Worm (Caenorhabditis elegans): ENCODE measurements around the gene blos-1.

The blos-1 gene

DNA sequence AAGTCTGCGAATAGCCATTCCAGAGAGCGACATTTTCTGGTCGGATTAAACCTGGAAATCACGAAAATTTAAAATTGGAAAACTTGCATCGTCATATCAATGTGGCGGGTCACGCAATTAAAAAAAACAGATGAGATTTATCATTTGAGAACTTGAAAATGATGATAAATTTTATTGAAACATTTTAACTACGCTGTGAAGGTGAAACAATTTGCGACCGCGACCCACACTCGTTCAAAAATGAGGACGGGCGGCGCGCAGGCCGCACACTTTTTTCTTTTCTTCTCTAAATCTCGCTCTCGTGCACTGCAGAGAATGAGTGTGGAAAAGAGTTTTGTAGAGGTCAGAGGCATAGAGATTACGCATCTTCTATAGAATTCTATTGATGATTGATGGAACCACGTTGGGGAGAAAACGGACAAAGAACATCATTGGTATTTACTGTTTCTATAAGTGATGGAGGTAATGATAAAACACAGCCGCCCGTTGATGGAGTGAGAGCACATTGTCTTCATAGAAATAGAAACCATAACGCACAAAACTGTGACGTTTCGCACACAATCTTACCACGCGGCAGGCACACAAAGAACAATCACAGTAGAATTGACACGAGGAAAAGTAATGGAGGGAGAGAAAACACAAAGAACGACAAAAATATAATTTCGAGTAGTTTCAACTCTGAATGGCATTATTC, 5.0 kb upstream of the blos-1 start, which contains the start of gene cts-1 (continued):
- TF ChIP-seq hrde-1 (tag; optimal IDR thresholded peaks at IDR 0.05; ENCODE audit: borderline replicate concordance), result no peak
- peak; percentile 23 for TF ChIP-seq F49E8.2 (tag; optimal IDR thresholded peaks at IDR 0.05; ENCODE audit: insufficient read depth)
- TF ChIP-seq nfya-2 (GFP tag; IDR thresholded peaks at IDR 0.05), result no peak
- TF ChIP-seq lag-1 (GFP tag; IDR thresholded peaks at IDR 0.05), result no peak
- no peak for TF ChIP-seq mes-4 (tag; optimal IDR thresholded peaks at IDR 0.05)
- TF ChIP-seq gei-17 (GFP tag; optimal IDR thresholded peaks at IDR 0.05), result no peak
- no peak for TF ChIP-seq T26A5.8 (tag; optimal IDR thresholded peaks at IDR 0.05)
- TF ChIP-seq Y79H2A.3 (GFP tag; conservative IDR thresholded peaks at IDR 0.05), result no peak
- TF ChIP-seq aptf-2 (GFP tag; conservative IDR thresholded peaks at IDR 0.05), result no peak
- no peak for TF ChIP-seq snpc-1.1 (tag; optimal IDR thresholded peaks at IDR 0.05; ENCODE audit: insufficient read depth)
- no peak for TF ChIP-seq egrh-3 (GFP tag; IDR thresholded peaks at IDR 0.05)
- no peak for TF ChIP-seq madf-8 (GFP tag; conservative IDR thresholded peaks at IDR 0.05)
- no peak for TF ChIP-seq mcd-1 (GFP tag; IDR thresholded peaks at IDR 0.05)
- no peak for TF ChIP-seq aptf-3 (GFP tag; IDR thresholded peaks at IDR 0.05)
- TF ChIP-seq ceh-100 (GFP tag; IDR thresholded peaks at IDR 0.05), result no peak
- no peak for TF ChIP-seq C06A6.2 (GFP tag; conservative IDR thresholded peaks at IDR 0.05)
- TF ChIP-seq F33H1.4 (GFP tag; IDR thresholded peaks at IDR 0.05), result no peak
- no peak for TF ChIP-seq tbx-9 (tag; optimal IDR thresholded peaks at IDR 0.05; ENCODE audit: borderline replicate concordance)
- TF ChIP-seq F55B11.4 (tag; optimal IDR thresholded peaks at IDR 0.05; ENCODE audit: borderline replicate concordance, insufficient read depth), result no peak
- peak; percentile 6 for TF ChIP-seq repo-1 (tag; optimal IDR thresholded peaks at IDR 0.05)
- no peak for TF ChIP-seq ets-4 (GFP tag; optimal IDR thresholded peaks at IDR 0.05)
- no peak for TF ChIP-seq ceh-58 (GFP tag; IDR thresholded peaks at IDR 0.05)
- TF ChIP-seq ztf-28 (GFP tag; IDR thresholded peaks at IDR 0.05), result no peak
- TF ChIP-seq nhr-179 (tag; optimal IDR thresholded peaks at IDR 0.05), result no peak
- peak; percentile 53 for TF ChIP-seq athp-1 (tag; optimal IDR thresholded peaks at IDR 0.05)
- TF ChIP-seq dpl-1 (GFP tag; optimal IDR thresholded peaks at IDR 0.05), result no peak
- no peak for TF ChIP-seq egl-18 (GFP tag; IDR thresholded peaks at IDR 0.05)
- no peak for TF ChIP-seq ceh-91 (GFP tag; IDR thresholded peaks at IDR 0.05)
- no peak for TF ChIP-seq B0019.2 (GFP tag; conservative IDR thresholded peaks at IDR 0.05)
- peak; percentile 71 for TF ChIP-seq tlf-1 (GFP tag; optimal IDR thresholded peaks at IDR 0.05)
- TF ChIP-seq nhr-80 (tag; optimal IDR thresholded peaks at IDR 0.05), result peak; percentile 95
- TF ChIP-seq bed-1 (GFP tag; IDR thresholded peaks at IDR 0.05), result no peak
- TF ChIP-seq lin-54 (GFP tag; optimal IDR thresholded peaks at IDR 0.05), result peak; percentile 57
- peak; percentile 73 for TF ChIP-seq lin-40 (tag; optimal IDR thresholded peaks at IDR 0.05)
- no peak for TF ChIP-seq fkh-3 (tag; optimal IDR thresholded peaks at IDR 0.05)
- no peak for TF ChIP-seq nhr-120 (GFP tag; IDR thresholded peaks at IDR 0.05)
- TF ChIP-seq hlh-12 (tag; optimal IDR thresholded peaks at IDR 0.05), result no peak
- TF ChIP-seq F39B2.1 (GFP tag; IDR thresholded peaks at IDR 0.05), result no peak
- TF ChIP-seq pbrm-1 (GFP tag; IDR thresholded peaks at IDR 0.05), result no peak
- TF ChIP-seq F22D6.2 (tag; optimal IDR thresholded peaks at IDR 0.05), result peak; percentile 75
- peak; percentile 49 for TF ChIP-seq B0035.1 (tag; optimal IDR thresholded peaks at IDR 0.05)
- TF ChIP-seq let-526 (GFP tag; IDR thresholded peaks at IDR 0.05), result no peak
- no peak for TF ChIP-seq dox-1 (GFP tag; IDR thresholded peaks at IDR 0.05)
- peak; percentile 92 for TF ChIP-seq attf-5 (GFP tag; optimal IDR thresholded peaks at IDR 0.05)
- no peak for TF ChIP-seq hsf-1 (GFP tag; IDR thresholded peaks at IDR 0.05)
- peak; percentile 39 for TF ChIP-seq lsl-1 (GFP tag; optimal IDR thresholded peaks at IDR 0.05)
- TF ChIP-seq egl-44 (GFP tag; IDR thresholded peaks at IDR 0.05), result no peak
- no peak for TF ChIP-seq T07F8.4 (tag; optimal IDR thresholded peaks at IDR 0.05)
- no peak for TF ChIP-seq ccch-3 (GFP tag; optimal IDR thresholded peaks at IDR 0.05)

Measured in whole organism, young adult.